Worm (Caenorhabditis elegans) whole organism, L1 larva: ENCODE measurements around the gene coq-3.
A peak's percentile ranks its signal among the peaks of the same experiment; 100 is the strongest.

Experiments used
- C04F5.9 ChIP-seq: sonication (generic microtip); optimal IDR thresholded peaks from 2 replicates; lab custom pipeline; 2016; ENCODE audit warnings: missing genetic modification characterization, missing compliant biosample characterization
- C16A3.4 ChIP-seq: fragments of 150-350 bp; optimal IDR thresholded peaks from 2 replicates; lab custom pipeline; 2014; ENCODE audit warnings: missing biosample characterization, missing genetic modification characterization
- C34B4.2 ChIP-seq: sonication (generic microtip); optimal IDR thresholded peaks from 2 replicates; lab custom pipeline; 2017; ENCODE audit warnings: mild to moderate bottlenecking, missing genetic modification characterization, missing compliant biosample characterization
- Y116A8C.19 ChIP-seq: sonication (generic microtip); optimal IDR thresholded peaks from 2 replicates; lab custom pipeline; 2016; ENCODE audit warnings: missing compliant biosample characterization, missing genetic modification characterization, borderline replicate concordance
- aha-1 ChIP-seq: fragments of 150-350 bp; optimal IDR thresholded peaks from 2 replicates; lab custom pipeline; 2014; ENCODE audit warnings: missing biosample characterization, missing genetic modification characterization
- alr-1 ChIP-seq: fragments of 200-800 bp; sonication (Bioruptor generic); optimal IDR thresholded peaks from 2 replicates; lab custom pipeline; 2018; ENCODE audit warnings: borderline replicate concordance, mild to moderate bottlenecking, missing genetic modification characterization, missing compliant biosample characterization
- aly-2 ChIP-seq: fragments of 150-350 bp; optimal IDR thresholded peaks from 2 replicates; lab custom pipeline; 2014; ENCODE audit warnings: missing biosample characterization, missing genetic modification characterization
- ama-1 ChIP-seq: fragments of 150-350 bp; optimal IDR thresholded peaks from 2 replicates; lab custom pipeline; 2014
- blmp-1 ChIP-seq: fragments of 150-350 bp; optimal IDR thresholded peaks from 2 replicates; lab custom pipeline; 2014; ENCODE audit warnings: missing biosample characterization, missing genetic modification characterization
- ceh-63 ChIP-seq: fragments of 200-800 bp; sonication (Bioruptor generic); optimal IDR thresholded peaks from 2 replicates; lab custom pipeline; 2018; ENCODE audit warnings: mild to moderate bottlenecking, missing genetic modification characterization, missing compliant biosample characterization
- ceh-8 ChIP-seq: fragments of 200-800 bp; sonication (Bioruptor generic); optimal IDR thresholded peaks from 2 replicates; lab custom pipeline; 2018; ENCODE audit warnings: mild to moderate bottlenecking, missing genetic modification characterization, moderate library complexity, missing compliant biosample characterization
- ceh-82 ChIP-seq, 3 experiments: fragments of 150-350 bp in 1 of 3; sonication (generic microtip) in 2 of 3; optimal IDR thresholded peaks; 2 replicates each; lab custom pipeline; 2014 to 2017; ENCODE audit warnings: missing biosample characterization in 3 of 3, missing genetic modification characterization in 3 of 3
- dpl-1 ChIP-seq, 3 experiments: fragments of 150-350 bp in 2 of 3; sonication (generic microtip) in 1 of 3; optimal IDR thresholded peaks; 2 replicates each; lab custom pipeline; 2014 to 2017; ENCODE audit warnings: missing biosample characterization in 3 of 3, missing genetic modification characterization in 3 of 3, missing genetic modification reagents in 3 of 3
- efl-1 ChIP-seq, 4 experiments: fragments of 150-350 bp; optimal IDR thresholded peaks in 3 of 4; peaks in 1 of 4; 1 replicate in 1 of 4; 2 replicates in 3 of 4; lab custom pipeline; 2014; ENCODE audit warnings: missing biosample characterization in 2 of 4, missing genetic modification characterization in 2 of 4, missing genetic modification reagents in 2 of 4
- efl-3 ChIP-seq: fragments of 200-800 bp; sonication (Bioruptor generic); optimal IDR thresholded peaks from 2 replicates; lab custom pipeline; 2018; ENCODE audit warnings: mild to moderate bottlenecking, missing genetic modification characterization, missing compliant biosample characterization
- egl-13 ChIP-seq: sonication (generic microtip); optimal IDR thresholded peaks from 2 replicates; lab custom pipeline; 2016; ENCODE audit warnings: missing genotype, missing genetic modification reagents, missing genetic modification characterization, missing compliant biosample characterization
- egl-27 ChIP-seq, 2 experiments: fragments of 150-350 bp in 1 of 2; sonication (generic microtip); optimal IDR thresholded peaks; 3 replicates each; lab custom pipeline; 2017 to 2018; ENCODE audit warnings: missing biosample characterization in 2 of 2, missing genetic modification characterization in 2 of 2, missing genetic modification reagents in 2 of 2
- ets-5 ChIP-seq: fragments of 200-800 bp; sonication (Bioruptor generic); IDR thresholded peaks from 2 replicates; pipeline ENCODE4 v1.3.6; 2022; ENCODE audit warnings: missing genetic modification characterization, missing compliant biosample characterization
- fkh-10 ChIP-seq: sonication (generic microtip); optimal IDR thresholded peaks from 2 replicates; lab custom pipeline; 2017; ENCODE audit warnings: missing biosample characterization, missing genetic modification reagents, missing genetic modification characterization
- fkh-8 ChIP-seq: sonication (generic microtip); optimal IDR thresholded peaks from 2 replicates; lab custom pipeline; 2016; ENCODE audit warnings: mild to moderate bottlenecking, missing genetic modification characterization, missing compliant biosample characterization
- fos-1 ChIP-seq: fragments of 150-350 bp; optimal IDR thresholded peaks from 2 replicates; lab custom pipeline; 2014; ENCODE audit warnings: missing biosample characterization, missing genetic modification characterization
- hlh-4 ChIP-seq: sonication (generic microtip); optimal IDR thresholded peaks from 2 replicates; lab custom pipeline; 2016; ENCODE audit warnings: mild to moderate bottlenecking, missing genetic modification characterization, missing compliant biosample characterization
- hpl-2 ChIP-seq: fragments of 150-350 bp; optimal IDR thresholded peaks from 2 replicates; lab custom pipeline; 2014; ENCODE audit warnings: missing biosample characterization, missing genetic modification reagents, missing genetic modification characterization
- lin-13 ChIP-seq: fragments of 150-350 bp; optimal IDR thresholded peaks from 2 replicates; lab custom pipeline; 2014; ENCODE audit warnings: missing biosample characterization, missing genetic modification reagents, missing genetic modification characterization
- lin-15B ChIP-seq: fragments of 150-350 bp; sonication (generic microtip); optimal IDR thresholded peaks from 3 replicates; lab custom pipeline; 2014; ENCODE audit warnings: missing biosample characterization, missing genetic modification characterization
- lin-39 ChIP-seq: fragments of 150-350 bp; optimal IDR thresholded peaks from 2 replicates; lab custom pipeline; 2014; ENCODE audit warnings: missing biosample characterization, missing genetic modification reagents, missing genetic modification characterization
- lir-3 ChIP-seq: sonication (generic microtip); optimal IDR thresholded peaks from 2 replicates; lab custom pipeline; 2016; ENCODE audit warnings: mild to moderate bottlenecking, missing genetic modification characterization, moderate library complexity, missing compliant biosample characterization; ENCODE audit not compliant: poor library complexity
- lsy-2 ChIP-seq, 2 experiments: fragments of 150-350 bp; optimal IDR thresholded peaks; 2 replicates each; lab custom pipeline; 2014; ENCODE audit warnings: missing biosample characterization in 2 of 2, missing genetic modification characterization in 2 of 2
- mdl-1 ChIP-seq, 2 experiments: fragments of 150-350 bp; optimal IDR thresholded peaks; 2 replicates each; lab custom pipeline; 2014 to 2017; ENCODE audit warnings: missing biosample characterization in 2 of 2, missing genetic modification characterization in 2 of 2, inconsistent platforms in 1 of 2
- mef-2 ChIP-seq: fragments of 150-350 bp; optimal IDR thresholded peaks from 2 replicates; lab custom pipeline; 2014; ENCODE audit warnings: missing biosample characterization, missing genetic modification characterization
- nhr-11 ChIP-seq: fragments of 150-350 bp; optimal IDR thresholded peaks from 2 replicates; lab custom pipeline; 2014; ENCODE audit warnings: missing biosample characterization, missing genetic modification characterization
- nhr-12 ChIP-seq: sonication (generic microtip); optimal IDR thresholded peaks from 2 replicates; lab custom pipeline; 2017; ENCODE audit warnings: missing biosample characterization, missing genetic modification characterization
- nhr-20 ChIP-seq: sonication (generic microtip); optimal IDR thresholded peaks from 2 replicates; lab custom pipeline; 2016; ENCODE audit warnings: mild to moderate bottlenecking, missing genetic modification characterization, missing compliant biosample characterization
- nhr-28 ChIP-seq: fragments of 150-350 bp; optimal IDR thresholded peaks from 2 replicates; lab custom pipeline; 2014; ENCODE audit warnings: missing biosample characterization, missing genetic modification characterization
- nhr-47 ChIP-seq: sonication (generic microtip); optimal IDR thresholded peaks from 2 replicates; lab custom pipeline; 2016; ENCODE audit warnings: mild to moderate bottlenecking, missing genetic modification characterization, moderate library complexity, missing compliant biosample characterization
- nhr-71 ChIP-seq: sonication (generic microtip); optimal IDR thresholded peaks from 2 replicates; lab custom pipeline; 2016; ENCODE audit warnings: mild to moderate bottlenecking, missing genetic modification characterization, moderate library complexity, missing compliant biosample characterization
- nhr-76 ChIP-seq: sonication (generic microtip); optimal IDR thresholded peaks from 2 replicates; lab custom pipeline; 2017; ENCODE audit warnings: missing biosample characterization, missing genetic modification characterization
- nhr-77 ChIP-seq: fragments of 150-350 bp; optimal IDR thresholded peaks from 2 replicates; lab custom pipeline; 2014; ENCODE audit warnings: missing biosample characterization, missing genetic modification characterization
- nhr-84 ChIP-seq: sonication (generic microtip); optimal IDR thresholded peaks from 2 replicates; lab custom pipeline; 2017; ENCODE audit warnings: missing biosample characterization, missing genetic modification characterization
- nhr-85 ChIP-seq: sonication (generic microtip); peaks from one replicate; lab custom pipeline; 2016; ENCODE audit warnings: missing genetic modification characterization, inconsistent platforms, missing compliant biosample characterization
- rnt-1 ChIP-seq: sonication (generic microtip); optimal IDR thresholded peaks from 2 replicates; lab custom pipeline; 2016; ENCODE audit warnings: mild to moderate bottlenecking, missing genetic modification characterization, moderate library complexity, missing compliant biosample characterization
- skn-1 ChIP-seq: fragments of 150-350 bp; optimal IDR thresholded peaks from 2 replicates; lab custom pipeline; 2014; ENCODE audit warnings: missing biosample characterization, missing genetic modification characterization
- snpc-4 ChIP-seq: fragments of 150-350 bp; optimal IDR thresholded peaks from 2 replicates; lab custom pipeline; 2014; ENCODE audit warnings: missing biosample characterization, missing genetic modification characterization
- sox-4 ChIP-seq: sonication (generic microtip); optimal IDR thresholded peaks from 2 replicates; lab custom pipeline; 2016; ENCODE audit warnings: missing genetic modification characterization, missing compliant biosample characterization
- sptf-1 ChIP-seq: fragments of 150-350 bp; optimal IDR thresholded peaks from 2 replicates; lab custom pipeline; 2014; ENCODE audit warnings: missing biosample characterization, missing genetic modification characterization
- tbx-2 ChIP-seq: sonication (generic microtip); optimal IDR thresholded peaks from 2 replicates; lab custom pipeline; 2016; ENCODE audit warnings: missing genetic modification characterization, missing compliant biosample characterization
- tlp-1 ChIP-seq: fragments of 150-350 bp; optimal IDR thresholded peaks from 2 replicates; lab custom pipeline; 2014; ENCODE audit warnings: missing biosample characterization, missing genetic modification characterization
- unc-130 ChIP-seq: fragments of 150-350 bp; optimal IDR thresholded peaks from 2 replicates; lab custom pipeline; 2017; ENCODE audit warnings: missing biosample characterization, missing genetic modification characterization, inconsistent platforms
- unc-30 ChIP-seq: sonication (generic microtip); optimal IDR thresholded peaks from 2 replicates; lab custom pipeline; 2017; ENCODE audit warnings: missing biosample characterization, missing genetic modification characterization
- unc-62 ChIP-seq: fragments of 150-350 bp; optimal IDR thresholded peaks from 2 replicates; lab custom pipeline; 2014; ENCODE audit warnings: missing biosample characterization, missing genetic modification reagents, missing genetic modification characterization
- unc-86 ChIP-seq: sonication (generic microtip); optimal IDR thresholded peaks from 2 replicates; lab custom pipeline; 2016; ENCODE audit warnings: missing genetic modification characterization, missing compliant biosample characterization
- unc-98 ChIP-seq: fragments of 200-800 bp; sonication (Bioruptor generic); IDR thresholded peaks from 2 replicates; pipeline ENCODE4 v1.3.6; 2022; ENCODE audit warnings: missing genetic modification characterization, missing compliant biosample characterization
- zag-1 ChIP-seq: fragments of 150-350 bp; optimal IDR thresholded peaks from 2 replicates; lab custom pipeline; 2014; ENCODE audit warnings: missing biosample characterization, missing genetic modification characterization
- ztf-11 ChIP-seq, 2 experiments: sonication (generic microtip); optimal IDR thresholded peaks; 2 replicates each; lab custom pipeline; 2016 to 2017; ENCODE audit warnings: missing genetic modification characterization in 2 of 2, missing biosample characterization in 1 of 2, missing compliant biosample characterization in 1 of 2

Gene coq-3

DNA sequence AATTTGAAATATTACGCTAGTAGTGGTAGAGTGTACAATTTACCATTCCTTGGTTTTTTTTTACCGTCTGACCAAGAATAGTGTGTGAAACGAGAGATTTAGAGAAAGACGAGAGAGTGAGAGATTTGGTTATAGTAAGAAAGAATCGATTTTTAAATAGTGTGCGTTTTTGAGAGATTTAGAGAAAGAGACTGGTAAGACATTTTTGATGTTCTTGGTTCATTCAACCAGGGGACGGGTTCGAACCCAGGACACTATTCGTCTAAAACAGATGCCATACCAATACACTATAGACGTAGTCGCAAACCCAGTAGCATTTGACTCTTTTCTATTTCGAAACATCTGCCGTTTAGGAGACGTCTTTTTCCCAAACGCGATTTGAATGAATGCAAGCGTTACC is 42.0 kb upstream of the coq-3 start (continued):
- TF ChIP-seq C16A3.4 (tag; lab: Kevin White, UChicago) = peak; percentile 75
- no peak for TF ChIP-seq unc-62 (GFP tag; lab: Kevin White, UChicago)
- no peak for TF ChIP-seq egl-27 (tag; optimal IDR thresholded peaks at IDR 0.05; lab: Kevin White, UChicago)
- peak in 1 of 2 experiments; percentile 40 for TF ChIP-seq mdl-1 (tag; optimal IDR thresholded peaks at IDR 0.05; lab: Kevin White, UChicago)
- TF ChIP-seq tlp-1 = no peak
- TF ChIP-seq nhr-76 (tag; lab: Kevin White, UChicago) = peak; percentile 59
- TF ChIP-seq lsy-2 (tag; optimal IDR thresholded peaks at IDR 0.05; lab: Kevin White, UChicago) = peak; percentile 72 to 87
- no peak for TF ChIP-seq C34B4.2
- TF ChIP-seq nhr-84 = no peak
- no peak for TF ChIP-seq ceh-63
- no peak for TF ChIP-seq unc-130 (tag; lab: Kevin White, UChicago)
- peak; percentile 44 for TF ChIP-seq blmp-1 (tag; lab: Kevin White, UChicago)
- TF ChIP-seq nhr-20 (tag; lab: Kevin White, UChicago) = peak; percentile 88
- TF ChIP-seq nhr-12 (tag; lab: Kevin White, UChicago) = no peak
- peak; percentile 55 for TF ChIP-seq snpc-4 (tag; lab: Kevin White, UChicago)
- TF ChIP-seq C04F5.9 (tag; lab: Kevin White, UChicago) = peak; percentile 40
- peak; percentile 49 for TF ChIP-seq zag-1 (tag; lab: Kevin White, UChicago)
- peak; percentile 82 for TF ChIP-seq tbx-2 (tag; lab: Kevin White, UChicago)
- peak; percentile 5 for TF ChIP-seq lin-15B
- TF ChIP-seq dpl-1 (GFP tag; optimal IDR thresholded peaks at IDR 0.05; lab: Kevin White, UChicago) = peak; percentile 60 to 61 (median 60)
- peak; percentile 49 for TF ChIP-seq fkh-8 (tag; lab: Kevin White, UChicago)
- TF ChIP-seq ets-5 (GFP tag; lab: Robert Waterston, UW) = no peak
- no peak for TF ChIP-seq ceh-8
- peak; percentile 55 for TF ChIP-seq nhr-77 (tag; lab: Kevin White, UChicago)
- TF ChIP-seq aha-1 = no peak
- no peak for TF ChIP-seq unc-98 (GFP tag; lab: Robert Waterston, UW)
- TF ChIP-seq nhr-71 (tag; lab: Kevin White, UChicago) = peak; percentile 93
- no peak for TF ChIP-seq Y116A8C.19 (tag; lab: Kevin White, UChicago)
- TF ChIP-seq sptf-1 (tag; lab: Kevin White, UChicago) = no peak
- TF ChIP-seq lir-3 (tag; lab: Kevin White, UChicago) = peak; percentile 64
- no peak for TF ChIP-seq fkh-10 (GFP tag; lab: Kevin White, UChicago)
- peak; percentile 74 for TF ChIP-seq lin-13
- peak; percentile 51 for TF ChIP-seq hpl-2 (GFP tag; lab: Kevin White, UChicago)
- TF ChIP-seq mef-2 (tag; lab: Kevin White, UChicago) = no peak
- peak; percentile 97 for TF ChIP-seq nhr-85 (tag; lab: Kevin White, UChicago)
- TF ChIP-seq sox-4 (tag; lab: Kevin White, UChicago) = no peak
- no peak for TF ChIP-seq egl-13 (tag; lab: Kevin White, UChicago)
- no peak for TF ChIP-seq nhr-28 (tag; lab: Kevin White, UChicago)
- TF ChIP-seq unc-30 (tag; lab: Kevin White, UChicago) = no peak
- peak; percentile 1 for TF ChIP-seq hlh-4 (tag; lab: Kevin White, UChicago)
- peak in 1 of 2 experiments; percentile 85 for TF ChIP-seq ztf-11 (tag; optimal IDR thresholded peaks at IDR 0.05; lab: Kevin White, UChicago)
- peak; percentile 79 for TF ChIP-seq lin-39 (tag; lab: Kevin White, UChicago)
- TF ChIP-seq fos-1 (tag; lab: Kevin White, UChicago) = peak; percentile 64
- peak; percentile 81 for TF ChIP-seq aly-2 (tag; lab: Kevin White, UChicago)

DNA sequence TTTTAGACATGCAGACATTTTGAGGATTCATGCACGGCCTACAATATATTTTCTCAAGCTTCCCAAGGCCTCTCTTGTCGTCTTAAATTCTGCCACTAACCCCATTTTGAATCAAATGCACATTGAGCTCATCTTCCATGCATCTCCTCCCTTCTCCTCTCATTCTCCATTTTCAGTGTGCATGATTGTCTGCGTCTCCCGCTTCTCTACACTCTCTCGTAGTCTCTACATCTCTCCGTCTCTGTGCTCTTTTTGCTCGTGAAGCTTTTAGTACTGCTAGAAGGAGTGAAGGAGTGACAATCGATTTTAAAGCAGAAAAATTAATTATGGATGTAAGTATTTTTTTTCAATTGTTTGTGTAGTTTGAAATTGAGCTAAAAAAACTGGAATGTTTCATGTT is 40.8 kb upstream of the coq-3 start, which contains the start of gene Y57G11C.22:
Gene Y57G11C.22 (plus strand): TSS at position 327 of the 400 bp plus-strand sequence.
- peak; percentile 63 for TF ChIP-seq unc-86 (tag; lab: Kevin White, UChicago)
- TF ChIP-seq lin-13 = no peak
- no peak for TF ChIP-seq efl-3 (GFP tag; lab: Kevin White, UChicago)
- no peak for TF ChIP-seq alr-1 (tag; lab: Kevin White, UChicago)
- TF ChIP-seq efl-1 (optimal IDR thresholded peaks at IDR 0.05; lab: Kevin White, UChicago) = peak; percentile 71 to 82
- peak in 1 of 2 experiments; percentile 64 for TF ChIP-seq efl-1 (GFP tag; optimal IDR thresholded peaks at IDR 0.05 in 1 of 2; lab: Kevin White, UChicago)
- peak; percentile 16 to 66 (median 27) for TF ChIP-seq ceh-82 (tag; optimal IDR thresholded peaks at IDR 0.05; lab: Kevin White, UChicago)
- TF ChIP-seq skn-1 (tag; lab: Kevin White, UChicago) = no peak
- TF ChIP-seq zag-1 (tag; lab: Kevin White, UChicago) = no peak
- TF ChIP-seq ama-1 (lab: Kevin White, UChicago) = no peak
- peak; percentile 16 to 43 for TF ChIP-seq lsy-2 (tag; optimal IDR thresholded peaks at IDR 0.05; lab: Kevin White, UChicago)
- TF ChIP-seq nhr-47 (tag; lab: Kevin White, UChicago) = peak; percentile 67
- TF ChIP-seq rnt-1 (tag; lab: Kevin White, UChicago) = no peak
- TF ChIP-seq unc-30 (tag; lab: Kevin White, UChicago) = no peak
- TF ChIP-seq nhr-12 (tag; lab: Kevin White, UChicago) = no peak
- no peak for TF ChIP-seq nhr-11
